Worm (Caenorhabditis elegans): ENCODE data around the gene K02D10.4.

Gene K02D10.4

ce11 chrIII:8779912-8780311, at the start of gene K02D10.4:
K02D10.4 (minus strand) TSS chrIII:8780012.
- peak; percentile 66 for TF ChIP-seq aha-1 (tag)
- no peak for TF ChIP-seq arid-1 (GFP tag; conservative IDR thresholded peaks at IDR 0.05)
- no peak for TF ChIP-seq zfp-3 (GFP tag; conservative IDR thresholded peaks at IDR 0.05)

ce11 chrIII:8829245-8829644, 49.4 kb upstream of the K02D10.4 start, which contains the start of gene F44E2.3:
F44E2.3 (minus strand) TSS chrIII:8829305.
- TF ChIP-seq ces-1 (GFP tag; optimal IDR thresholded peaks at IDR 0.05) (no peak), lsy-2 (tag; optimal IDR thresholded peaks at IDR 0.05) (peak in 1 of 2 experiments; percentile 44), lir-3 (tag; optimal IDR thresholded peaks at IDR 0.05) (no peak), lin-29 (GFP tag; IDR thresholded peaks at IDR 0.05) (no peak), fos-1 (tag; optimal IDR thresholded peaks at IDR 0.05) (no peak), lin-15B (tag; optimal IDR thresholded peaks at IDR 0.05) (no peak), daf-16 (GFP tag; optimal IDR thresholded peaks at IDR 0.05) (no peak), daf-16 (tag; optimal IDR thresholded peaks at IDR 0.05) (no peak), ztf-11 (tag; optimal IDR thresholded peaks at IDR 0.05) (no peak), hif-1 (tag; optimal IDR thresholded peaks at IDR 0.05) (peak in 1 of 2 experiments; percentile 8), Y48G9A.11 (GFP tag; IDR thresholded peaks at IDR 0.05) (no peak), lin-38 (GFP tag; IDR thresholded peaks at IDR 0.05) (no peak), mes-2 (tag; optimal IDR thresholded peaks at IDR 0.05; ENCODE audit: poor library complexity, severe bottlenecking) (peak; percentile 82), tag-97 (GFP tag; IDR thresholded peaks at IDR 0.05) (no peak), ama-1 (optimal IDR thresholded peaks at IDR 0.05) (no peak), madf-5 (GFP tag; IDR thresholded peaks at IDR 0.05) (no peak), daf-19 (GFP tag; conservative IDR thresholded peaks at IDR 0.05) (no peak), pha-4 (GFP tag; IDR thresholded peaks at IDR 0.05) (no peak), pha-4 (tag; optimal IDR thresholded peaks at IDR 0.05) (no peak), Y105C5A.15 (GFP tag; IDR thresholded peaks at IDR 0.05) (no peak), dpl-1 (GFP tag; optimal IDR thresholded peaks at IDR 0.05) (peak; percentile 13), aha-1 (tag) (no peak), aly-2 (tag; optimal IDR thresholded peaks at IDR 0.05) (no peak)

ce11 chrIII:8827128-8827527, 47.3 kb upstream of the K02D10.4 start, which contains the start of gene F54F2.9:
F54F2.9 (minus strand) TSS chrIII:8827228.
- TF ChIP-seq spr-3 (GFP tag; optimal IDR thresholded peaks at IDR 0.05) (no peak), ces-1 (GFP tag; optimal IDR thresholded peaks at IDR 0.05) (no peak), T20F7.1 (GFP tag; optimal IDR thresholded peaks at IDR 0.05) (no peak), jun-1 (tag; optimal IDR thresholded peaks at IDR 0.05) (no peak)

- TF ChIP-seq aha-1 (tag) (peak; percentile 93), lin-39 (tag; optimal IDR thresholded peaks at IDR 0.05) (no peak)
Observed at ce11 chrIII:8824556-8824955, 44.7 kb upstream of the K02D10.4 start.

ce11 chrIII:8818599-8818998, 38.8 kb upstream of the K02D10.4 start, which contains the start of gene pat-2:
pat-2 (plus strand) TSS chrIII:8818899.
- TF ChIP-seq aha-1 (tag) = peak; percentile 8
- TF ChIP-seq ceh-32 (tag; optimal IDR thresholded peaks at IDR 0.05; ENCODE audit: poor library complexity) = no peak

ce11 chrIII:8815699-8816098, 35.9 kb upstream of the K02D10.4 start:
- 0 out of 2 replicates have a peak, but pooled peaks have one; percentile 39 for TF ChIP-seq hmg-1.1 (GFP tag; IDR thresholded peaks at IDR 0.05)
- peak; percentile 67 for TF ChIP-seq aha-1 (tag)
- no peak for TF ChIP-seq mdl-1 (tag; optimal IDR thresholded peaks at IDR 0.05)
- peak; percentile 39 for TF ChIP-seq hlh-11 (tag; optimal IDR thresholded peaks at IDR 0.05)

Data from whole organism, L4 larva.